Worm (Caenorhabditis elegans) whole organism, L2 larva: ENCODE measurements around the gene aqp-11.

Experiments
- F13H6.1 ChIP-seq: sonication (generic microtip); optimal IDR thresholded peaks from 2 replicates; lab custom pipeline; 2016; ENCODE audit warnings: missing genetic modification characterization, missing compliant biosample characterization
- blmp-1 ChIP-seq: sonication (generic microtip); optimal IDR thresholded peaks from 2 replicates; lab custom pipeline; 2017; ENCODE audit warnings: missing genetic modification characterization, mild to moderate bottlenecking, missing compliant biosample characterization, antibody characterized with exemption, moderate library complexity; ENCODE audit not compliant: insufficient read depth
- lin-13 ChIP-seq: fragments of 150-350 bp; optimal IDR thresholded peaks from 2 replicates; lab custom pipeline; 2014; ENCODE audit warnings: missing biosample characterization, missing genetic modification reagents, missing genetic modification characterization
- lin-39 ChIP-seq: fragments of 150-350 bp; optimal IDR thresholded peaks from 2 replicates; lab custom pipeline; 2014; ENCODE audit warnings: missing biosample characterization, missing genetic modification reagents, missing genetic modification characterization
- mdl-1 ChIP-seq, 2 experiments: fragments of 150-350 bp in 1 of 2; sonication (generic microtip) in 1 of 2; optimal IDR thresholded peaks; 2 replicates each; lab custom pipeline; 2017; ENCODE audit warnings: missing biosample characterization in 2 of 2, missing genetic modification characterization in 2 of 2
- nhr-23 ChIP-seq: fragments of 150-350 bp; optimal IDR thresholded peaks from 2 replicates; lab custom pipeline; 2014; ENCODE audit warnings: missing biosample characterization, missing genetic modification reagents, missing genetic modification characterization
- nhr-237 ChIP-seq: fragments of 150-350 bp; optimal IDR thresholded peaks from 2 replicates; lab custom pipeline; 2014; ENCODE audit warnings: missing biosample characterization, missing genetic modification characterization
- peb-1 ChIP-seq: fragments of 150-350 bp; optimal IDR thresholded peaks from 2 replicates; lab custom pipeline; 2014; ENCODE audit warnings: missing biosample characterization, missing genetic modification characterization
- sem-4 ChIP-seq: fragments of 150-350 bp; optimal IDR thresholded peaks from 2 replicates; lab custom pipeline; 2014; ENCODE audit warnings: missing biosample characterization, missing genetic modification reagents, missing genetic modification characterization
- snpc-4 ChIP-seq: fragments of 150-350 bp; optimal IDR thresholded peaks from 2 replicates; lab custom pipeline; 2014; ENCODE audit warnings: missing biosample characterization, missing genetic modification characterization
- unc-39 ChIP-seq: fragments of 150-350 bp; optimal IDR thresholded peaks from 2 replicates; lab custom pipeline; 2014; ENCODE audit warnings: missing biosample characterization, missing genetic modification characterization
- unc-55 ChIP-seq: fragments of 150-350 bp; sonication (generic microtip); optimal IDR thresholded peaks from 3 replicates; lab custom pipeline; 2014; ENCODE audit warnings: missing biosample characterization, missing genetic modification reagents, missing genetic modification characterization
- zag-1 ChIP-seq: fragments of 150-350 bp; optimal IDR thresholded peaks from 2 replicates; lab custom pipeline; 2014; ENCODE audit warnings: missing biosample characterization, missing genetic modification characterization

DNA sequence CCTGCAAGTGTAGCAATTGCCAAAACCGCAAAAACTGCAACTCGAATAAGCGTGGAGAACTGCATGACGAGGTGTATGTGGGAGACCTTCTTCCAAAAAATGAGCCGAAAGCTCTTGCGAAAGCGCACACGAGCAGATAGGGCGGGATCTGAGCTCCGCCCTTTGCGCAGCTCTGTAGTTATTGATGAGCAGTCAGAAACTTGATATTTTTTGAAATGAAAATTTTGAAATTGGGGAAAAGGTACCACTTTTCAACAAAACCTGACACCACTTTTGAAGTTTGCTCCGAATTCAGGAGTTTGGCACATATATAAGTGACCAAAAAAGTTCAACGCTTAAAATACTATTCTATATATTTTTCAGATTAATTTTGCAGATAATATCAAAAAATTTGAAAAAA lies 5.3 kb upstream of the aqp-11 start, which contains the start of gene flp-15:
- TF ChIP-seq blmp-1 (tag; lab: Kevin White, UChicago) (no peak), lin-13 (no peak), zag-1 (tag; lab: Kevin White, UChicago) (no peak), nhr-237 (no peak), nhr-23 (no peak), lin-39 (tag; lab: Kevin White, UChicago) (no peak), snpc-4 (tag; lab: Kevin White, UChicago) (no peak), unc-39 (tag; lab: Kevin White, UChicago) (no peak), unc-55 (GFP tag; lab: Kevin White, UChicago) (no peak), F13H6.1 (tag; lab: Kevin White, UChicago) (no peak), sem-4 (tag; lab: Kevin White, UChicago) (no peak), peb-1 (tag; lab: Kevin White, UChicago) (no peak), mdl-1 (tag; optimal IDR thresholded peaks at IDR 0.05; lab: Kevin White, UChicago) (no peak)
